Fruit fly (Drosophila melanogaster) whole organism, embryonic: ENCODE measurements around the gene mthl1.

Experiments used
- Atf6 ChIP-seq: fragments of 200-800 bp; sonication (Bioruptor generic); IDR thresholded peaks from 2 replicates; pipeline ENCODE4 v1.3.6; 2022; ENCODE audit warnings: missing biosample characterization, missing genetic modification characterization
- CG10267 ChIP-seq: fragments of 200-800 bp; sonication (Bioruptor generic); optimal IDR thresholded peaks from 2 replicates; lab custom pipeline; 2018; ENCODE audit warnings: missing biosample characterization, mild to moderate bottlenecking, missing genetic modification characterization, moderate library complexity
- CG10979 ChIP-seq: fragments of 200-800 bp; sonication (Bioruptor generic); optimal IDR thresholded peaks from 2 replicates; lab custom pipeline; 2018; ENCODE audit warnings: missing biosample characterization, mild to moderate bottlenecking, missing genetic modification characterization, moderate library complexity
- CG11456 ChIP-seq: fragments of 200-800 bp; sonication (Bioruptor generic); IDR thresholded peaks from 3 replicates; pipeline ENCODE4 v1.3.6; 2022; ENCODE audit warnings: missing biosample characterization, missing genetic modification characterization
- CG11504 ChIP-seq: fragments of 200-800 bp; sonication (Bioruptor generic); optimal IDR thresholded peaks from 3 replicates; lab custom pipeline; 2019; ENCODE audit warnings: missing biosample characterization, mild to moderate bottlenecking, missing genetic modification characterization, moderate library complexity
- CG12155 ChIP-seq: fragments of 200-800 bp; sonication (Bioruptor generic); optimal IDR thresholded peaks from 3 replicates; lab custom pipeline; 2016; ENCODE audit warnings: missing biosample characterization, missing genetic modification characterization
- CG12769 ChIP-seq: fragments of 200-800 bp; sonication (Bioruptor generic); optimal IDR thresholded peaks from 2 replicates; lab custom pipeline; 2019; ENCODE audit warnings: missing biosample characterization, mild to moderate bottlenecking, missing genetic modification characterization, moderate library complexity
- CG12942 ChIP-seq: fragments of 200-800 bp; sonication (Bioruptor generic); optimal IDR thresholded peaks from 3 replicates; lab custom pipeline; 2016; ENCODE audit warnings: missing biosample characterization, missing genetic modification characterization
- CG13123 ChIP-seq: fragments of 200-800 bp; sonication (Bioruptor generic); optimal IDR thresholded peaks from 2 replicates; lab custom pipeline; 2016; ENCODE audit warnings: missing biosample characterization, missing genetic modification characterization
- CG13296 ChIP-seq: fragments of 200-800 bp; sonication (Bioruptor generic); optimal IDR thresholded peaks from 3 replicates; lab custom pipeline; 2018; ENCODE audit warnings: missing biosample characterization, mild to moderate bottlenecking, missing genetic modification characterization
- CG1529 ChIP-seq: fragments of 200-800 bp; sonication (Bioruptor generic); optimal IDR thresholded peaks from 3 replicates; lab custom pipeline; 2018; ENCODE audit warnings: missing biosample characterization, missing genetic modification characterization
- CG15514 ChIP-seq: fragments of 200-800 bp; sonication (Bioruptor generic); optimal IDR thresholded peaks from 3 replicates; lab custom pipeline; 2017; ENCODE audit warnings: missing biosample characterization, missing genetic modification characterization, mild to moderate bottlenecking, moderate library complexity, missing genetic modification reagents
- CG18599 ChIP-seq: fragments of 200-800 bp; sonication (Bioruptor generic); optimal IDR thresholded peaks from 3 replicates; lab custom pipeline; 2017; ENCODE audit warnings: missing biosample characterization, missing genetic modification characterization, mild to moderate bottlenecking, moderate library complexity, missing genetic modification reagents
- CG30403 ChIP-seq: fragments of 200-800 bp; sonication (Bioruptor generic); optimal IDR thresholded peaks from 3 replicates; lab custom pipeline; 2016; ENCODE audit warnings: missing biosample characterization, missing genetic modification characterization
- CG32772 ChIP-seq: fragments of 200-800 bp; sonication (Bioruptor generic); IDR thresholded peaks from 2 replicates; pipeline ENCODE4 v1.3.6; 2022; ENCODE audit warnings: missing biosample characterization, missing genetic modification characterization
- CG33213 ChIP-seq: fragments of 200-800 bp; sonication (Bioruptor generic); optimal IDR thresholded peaks from 3 replicates; lab custom pipeline; 2016; ENCODE audit warnings: missing biosample characterization, missing genetic modification characterization
- CG9727 ChIP-seq: fragments of 200-800 bp; sonication (Bioruptor generic); optimal IDR thresholded peaks from 3 replicates; lab custom pipeline; 2017; ENCODE audit warnings: missing biosample characterization, mild to moderate bottlenecking, missing genetic modification characterization
- Dbx ChIP-seq: fragments of 200-800 bp; sonication (Bioruptor generic); IDR thresholded peaks from 3 replicates; pipeline ENCODE4 v1.3.6; 2022; ENCODE audit warnings: missing biosample characterization, missing genetic modification characterization
- Doc2 ChIP-seq: fragments of 200-800 bp; sonication (Bioruptor generic); IDR thresholded peaks from 2 replicates; pipeline ENCODE4 v1.3.6; 2022; ENCODE audit warnings: missing biosample characterization, missing genetic modification characterization
- Drgx ChIP-seq: fragments of 200-800 bp; sonication (Bioruptor generic); IDR thresholded peaks from 2 replicates; pipeline ENCODE4 v1.3.6; 2022; ENCODE audit warnings: missing biosample characterization, missing genetic modification characterization
- E2f2 ChIP-seq: fragments of 200-800 bp; sonication (Bioruptor generic); IDR thresholded peaks from 2 replicates; pipeline ENCODE4 v1.3.6; 2022; ENCODE audit warnings: missing biosample characterization, missing genetic modification characterization
- ERR ChIP-seq: fragments of 200-800 bp; sonication (Bioruptor generic); optimal IDR thresholded peaks from 2 replicates; lab custom pipeline; 2016; ENCODE audit warnings: missing biosample characterization, missing genetic modification characterization
- Hmr ChIP-seq: fragments of 200-800 bp; sonication (Bioruptor generic); optimal IDR thresholded peaks from 3 replicates; lab custom pipeline; 2017; ENCODE audit warnings: mild to moderate bottlenecking, missing biosample characterization, missing genetic modification reagents, missing genetic modification characterization
- Hr51 ChIP-seq, 2 experiments: fragments of 200-800 bp; sonication (Bioruptor generic); optimal IDR thresholded peaks; 2 replicates in 1 of 2; 3 replicates in 1 of 2; lab custom pipeline; 2016 to 2018; ENCODE audit warnings: missing biosample characterization in 2 of 2, missing genetic modification characterization in 2 of 2, mild to moderate bottlenecking in 1 of 2, moderate library complexity in 1 of 2
- Nf-YB ChIP-seq: fragments of 200-800 bp; sonication (Bioruptor generic); optimal IDR thresholded peaks from 3 replicates; lab custom pipeline; 2019; ENCODE audit warnings: missing biosample characterization, mild to moderate bottlenecking, missing genetic modification characterization, moderate library complexity
- Pdp1 ChIP-seq, 2 experiments: fragments of 200-800 bp; sonication (Bioruptor generic); optimal IDR thresholded peaks; 3 replicates each; lab custom pipeline; 2016; ENCODE audit warnings: missing biosample characterization in 2 of 2, missing genetic modification characterization in 2 of 2, mild to moderate bottlenecking in 1 of 2, moderate library complexity in 1 of 2
- Side ChIP-seq: fragments of 200-800 bp; sonication (Bioruptor generic); optimal IDR thresholded peaks from 2 replicates; lab custom pipeline; 2016; ENCODE audit warnings: missing biosample characterization, missing genetic modification characterization
- abd-A ChIP-seq: fragments of 200-800 bp; sonication (Bioruptor generic); optimal IDR thresholded peaks from 3 replicates; lab custom pipeline; 2019; ENCODE audit warnings: missing biosample characterization, mild to moderate bottlenecking, missing genetic modification characterization, moderate library complexity
- bcd ChIP-seq: fragments of 200-800 bp; sonication (Bioruptor generic); optimal IDR thresholded peaks from 2 replicates; lab custom pipeline; 2017; ENCODE audit warnings: missing biosample characterization, mild to moderate bottlenecking, missing genetic modification characterization
- bsh ChIP-seq, 2 experiments: fragments of 200-800 bp; sonication (Bioruptor generic); optimal IDR thresholded peaks; 2 replicates each; lab custom pipeline; 2017 to 2018; ENCODE audit warnings: mild to moderate bottlenecking in 2 of 2, missing biosample characterization in 2 of 2, missing genetic modification characterization in 2 of 2, moderate library complexity in 1 of 2
- cg ChIP-seq: fragments of 200-800 bp; sonication (Bioruptor generic); optimal IDR thresholded peaks from 3 replicates; lab custom pipeline; 2019; ENCODE audit warnings: missing biosample characterization, mild to moderate bottlenecking, missing genetic modification characterization, moderate library complexity
- chn ChIP-seq: fragments of 200-800 bp; sonication (Bioruptor generic); optimal IDR thresholded peaks from 2 replicates; lab custom pipeline; 2016; ENCODE audit warnings: missing biosample characterization, missing genetic modification characterization
- ewg ChIP-seq: fragments of 200-800 bp; sonication (Bioruptor generic); optimal IDR thresholded peaks from 3 replicates; lab custom pipeline; 2017; ENCODE audit warnings: mild to moderate bottlenecking, missing biosample characterization, missing genetic modification reagents, missing genetic modification characterization
- fd96Cb ChIP-seq: fragments of 200-800 bp; sonication (Bioruptor generic); optimal IDR thresholded peaks from 2 replicates; lab custom pipeline; 2018; ENCODE audit warnings: missing biosample characterization, mild to moderate bottlenecking, missing genetic modification characterization, moderate library complexity
- her ChIP-seq: fragments of 200-800 bp; sonication (Bioruptor generic); optimal IDR thresholded peaks from 2 replicates; lab custom pipeline; 2016; ENCODE audit warnings: missing biosample characterization, missing genetic modification characterization
- insv ChIP-seq, 2 experiments: fragments of 200-800 bp; sonication (Bioruptor generic); optimal IDR thresholded peaks; 3 replicates each; lab custom pipeline; 2016 to 2018; ENCODE audit warnings: missing biosample characterization in 2 of 2, missing genetic modification characterization in 2 of 2
- kah ChIP-seq: fragments of 200-800 bp; sonication (Bioruptor generic); optimal IDR thresholded peaks from 2 replicates; lab custom pipeline; 2018; ENCODE audit warnings: missing biosample characterization, mild to moderate bottlenecking, missing genetic modification characterization
- klu ChIP-seq: fragments of 200-800 bp; sonication (Bioruptor generic); IDR thresholded peaks from 2 replicates; pipeline ENCODE4 v1.3.6; 2022; ENCODE audit warnings: missing biosample characterization, missing genetic modification characterization
- p53 ChIP-seq: fragments of 200-800 bp; sonication (Bioruptor generic); optimal IDR thresholded peaks from 2 replicates; lab custom pipeline; 2016; ENCODE audit warnings: missing biosample characterization, missing genetic modification characterization
- row ChIP-seq: fragments of 200-800 bp; sonication (Bioruptor generic); IDR thresholded peaks from 3 replicates; pipeline ENCODE4 v1.3.6; 2022; ENCODE audit warnings: missing biosample characterization, missing genetic modification characterization
- sd ChIP-seq: fragments of 200-800 bp; sonication (Bioruptor generic); optimal IDR thresholded peaks from 3 replicates; lab custom pipeline; 2018; ENCODE audit warnings: missing biosample characterization, mild to moderate bottlenecking, missing genetic modification characterization, moderate library complexity
- sens ChIP-seq: fragments of 200-800 bp; sonication (Bioruptor generic); peaks from one replicate; lab custom pipeline; 2016; ENCODE audit warnings: missing biosample characterization, missing genetic modification characterization
- sim ChIP-seq: fragments of 200-800 bp; sonication (Bioruptor generic); IDR thresholded peaks from 2 replicates; pipeline ENCODE4 v1.3.6; 2022; ENCODE audit warnings: missing biosample characterization, missing genetic modification characterization
- sqz ChIP-seq: fragments of 200-800 bp; sonication (Bioruptor generic); optimal IDR thresholded peaks from 3 replicates; lab custom pipeline; 2018; ENCODE audit warnings: missing biosample characterization, mild to moderate bottlenecking, missing genetic modification characterization
- vvl ChIP-seq: fragments of 200-800 bp; sonication (Bioruptor generic); IDR thresholded peaks from 2 replicates; pipeline ENCODE4 v1.3.6; 2022; ENCODE audit warnings: missing biosample characterization, missing genetic modification characterization
- wor ChIP-seq: fragments of 200-800 bp; sonication (Bioruptor generic); IDR thresholded peaks from 2 replicates; pipeline ENCODE4 v1.3.6; 2022; ENCODE audit warnings: missing biosample characterization, missing genetic modification characterization

The mthl1 gene

DNA sequence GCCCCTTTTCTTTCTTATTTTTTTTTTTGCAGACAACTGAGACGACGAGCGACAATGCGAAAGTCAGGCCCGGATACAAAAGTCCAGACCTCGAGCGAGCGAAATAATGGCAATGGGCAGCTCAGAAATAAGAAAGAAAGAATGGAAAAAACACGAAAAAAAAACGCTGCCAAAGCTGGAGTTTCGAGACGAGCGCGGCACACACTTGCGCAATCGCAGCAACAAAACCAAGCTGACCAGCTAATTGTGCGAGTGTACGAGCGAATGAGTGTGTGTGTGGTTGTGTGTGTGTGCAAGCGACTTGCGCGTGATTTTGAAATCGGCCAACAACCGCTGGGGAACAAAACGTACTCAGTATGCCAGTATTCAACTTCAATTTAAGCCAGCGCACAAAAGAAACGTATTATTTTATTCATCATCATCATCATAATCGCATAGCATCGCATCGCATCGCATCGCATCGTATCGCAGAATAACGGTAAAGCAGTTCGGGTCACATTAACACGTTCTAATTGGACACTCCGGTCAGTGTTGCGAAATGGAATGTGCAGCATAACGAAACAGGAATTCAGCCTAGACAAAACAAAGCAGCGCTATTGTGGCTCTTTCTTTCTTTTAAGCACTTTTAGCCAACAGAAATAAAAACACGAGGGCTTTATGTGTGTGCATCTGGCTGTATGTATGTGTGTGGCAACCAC lies 7.1 kb downstream of the mthl1 start (continued):
- TF ChIP-seq CG10267 (tag; lab: Kevin White, UChicago) (no peak), insv (GFP tag; optimal IDR thresholded peaks at IDR 0.05; lab: Kevin White, UChicago) (peak in 1 of 2 experiments; percentile 79), bsh (GFP tag; optimal IDR thresholded peaks at IDR 0.05; lab: Kevin White, UChicago) (peak in 1 of 2 experiments; percentile 15), CG10979 (tag; lab: Kevin White, UChicago) (no peak), E2f2 (no peak), Drgx (peak; percentile 15; the same call in 1 of the 2 replicates), CG30403 (GFP tag; lab: Kevin White, UChicago) (no peak), Pdp1 (GFP tag; optimal IDR thresholded peaks at IDR 0.05; lab: Kevin White, UChicago) (peak in 1 of 2 experiments; percentile 62), CG1529 (GFP tag; lab: Kevin White, UChicago) (no peak)

DNA sequence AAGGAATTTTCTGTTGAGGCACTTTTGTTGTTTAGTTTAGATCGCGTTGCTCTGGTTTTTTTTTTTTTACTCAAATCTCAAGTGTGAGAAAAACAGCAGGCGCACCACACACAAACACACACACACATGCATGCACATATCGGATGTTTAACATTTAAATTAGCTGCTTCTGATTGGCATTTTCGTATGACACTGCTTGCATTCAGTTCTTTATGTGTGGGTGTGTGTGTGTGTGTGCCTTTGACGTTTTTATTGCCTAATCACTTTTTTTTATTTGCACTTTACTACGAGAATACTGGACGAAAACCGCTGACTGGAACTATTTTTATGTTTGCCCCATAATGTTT lies 7.6 kb downstream of the mthl1 start:
- TF ChIP-seq kah (GFP tag; lab: Kevin White, UChicago) (no peak), CG32772 (GFP tag; lab: Robert Waterston, UW) (0 out of 2 replicates have a peak, but pooled peaks have one; percentile 8), Hmr (GFP tag; lab: Kevin White, UChicago) (no peak), ewg (GFP tag; lab: Kevin White, UChicago) (no peak), Atf6 (no peak), CG12155 (GFP tag; lab: Kevin White, UChicago) (no peak), sd (peak; percentile 62), Side (no peak), CG9727 (no peak), CG15514 (GFP tag; lab: Kevin White, UChicago) (no peak), abd-A (tag; lab: Kevin White, UChicago) (peak; percentile 17), Hr51 (GFP tag; optimal IDR thresholded peaks at IDR 0.05; lab: Kevin White, UChicago) (no peak), wor (GFP tag; lab: Robert Waterston, UW) (no peak), sens (GFP tag; lab: Kevin White, UChicago) (peak; percentile 36), sqz (GFP tag; lab: Kevin White, UChicago) (peak; percentile 20), row (no peak), CG11504 (tag; lab: Kevin White, UChicago) (no peak), p53 (GFP tag; lab: Kevin White, UChicago) (no peak), ERR (GFP tag; lab: Kevin White, UChicago) (no peak), insv (GFP tag; optimal IDR thresholded peaks at IDR 0.05; lab: Kevin White, UChicago) (peak in 1 of 2 experiments; percentile 71), her (no peak), Dbx (GFP tag; lab: Robert Waterston, UW) (no peak), CG12769 (tag; lab: Kevin White, UChicago) (no peak), cg (peak; percentile 56)

DNA sequence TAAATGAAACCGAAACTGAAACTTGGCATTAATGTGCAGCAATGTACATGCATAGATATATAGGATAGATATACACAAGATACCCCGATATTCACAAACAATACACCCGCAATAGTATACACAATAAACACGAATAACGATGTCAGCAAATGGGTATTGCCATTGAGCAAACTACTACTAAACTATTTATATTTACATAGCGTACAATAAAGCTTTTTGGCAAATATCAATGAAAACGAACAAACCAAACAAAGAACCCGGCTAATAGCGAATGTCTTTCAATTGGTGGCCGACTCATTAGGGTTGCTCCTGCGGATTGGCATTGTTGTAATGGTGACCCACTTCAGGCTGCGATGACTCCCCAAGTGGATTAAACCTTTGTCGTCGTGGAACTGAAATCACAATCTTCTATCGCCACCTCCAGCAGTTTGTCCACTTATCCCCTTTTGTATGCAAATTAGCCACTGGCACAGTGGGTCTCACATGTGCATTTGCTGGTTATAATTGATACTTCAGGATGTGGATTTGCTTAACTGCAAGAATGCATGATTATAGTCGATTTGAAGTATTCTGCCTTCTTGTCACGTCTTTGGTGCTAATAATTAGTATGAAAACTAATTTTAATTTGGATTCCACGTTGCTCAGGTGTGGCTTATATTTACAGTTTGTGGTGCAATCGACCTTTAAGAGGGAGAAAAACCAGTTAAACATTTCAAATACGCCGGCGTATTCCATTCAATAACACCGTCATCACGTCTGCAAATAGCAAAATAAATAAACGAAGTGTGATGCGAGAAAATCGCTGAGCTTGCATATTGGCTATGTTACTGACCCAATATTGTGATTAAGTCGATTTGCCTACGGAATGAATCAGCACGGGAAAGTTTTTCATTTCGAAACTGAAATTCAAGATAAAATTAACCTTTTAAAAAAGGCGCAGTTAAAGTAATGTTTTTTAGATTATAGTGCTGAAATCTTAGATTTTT lies 9.6 kb downstream of the mthl1 start:
- TF ChIP-seq sim, result 0 out of 2 replicates have a peak, but pooled peaks have one; percentile 14
- TF ChIP-seq CG11456, result 0 out of 3 replicates have a peak, but pooled peaks have one; percentile 42
- peak; percentile 90 for TF ChIP-seq vvl
- TF ChIP-seq Doc2 (GFP tag; lab: Robert Waterston, UW), result no peak
- TF ChIP-seq Nf-YB (GFP tag; lab: Kevin White, UChicago), result no peak
- no peak for TF ChIP-seq CG13123 (GFP tag; lab: Kevin White, UChicago)
- TF ChIP-seq chn, result no peak
- no peak for TF ChIP-seq CG12942 (GFP tag; lab: Kevin White, UChicago)
- no peak for TF ChIP-seq CG33213
- TF ChIP-seq bcd (GFP tag; lab: Kevin White, UChicago), result peak; percentile 0
- TF ChIP-seq CG18599, result peak; percentile 43
- TF ChIP-seq CG13296 (GFP tag; lab: Kevin White, UChicago), result peak; percentile 17
- TF ChIP-seq fd96Cb (tag; lab: Kevin White, UChicago), result peak; percentile 5
- TF ChIP-seq klu (GFP tag; lab: Robert Waterston, UW), result no peak
